Worm (Caenorhabditis elegans) whole organism, L3 larva: ENCODE data around the gene mec-15.

ENCODE experiments used
- elt-2 ChIP-seq: sonication (generic microtip); optimal IDR thresholded peaks from 2 replicates; lab custom pipeline; 2016; ENCODE audit warnings: missing genetic modification reagents, mild to moderate bottlenecking, missing genetic modification characterization, missing compliant biosample characterization
- lin-15B ChIP-seq: fragments of 150-350 bp; optimal IDR thresholded peaks from 2 replicates; lab custom pipeline; 2014; ENCODE audit warnings: missing biosample characterization, missing genetic modification characterization
- nhr-12 ChIP-seq: fragments of 150-350 bp; optimal IDR thresholded peaks from 2 replicates; lab custom pipeline; 2014; ENCODE audit warnings: missing biosample characterization, missing genetic modification characterization
- pqm-1 ChIP-seq: fragments of 150-350 bp; optimal IDR thresholded peaks from 2 replicates; lab custom pipeline; 2017; ENCODE audit warnings: missing biosample characterization, missing genetic modification characterization, inconsistent platforms
- unc-62 ChIP-seq: fragments of 150-350 bp; sonication (generic microtip); optimal IDR thresholded peaks from 4 replicates; lab custom pipeline; 2014; ENCODE audit warnings: missing biosample characterization, missing genetic modification reagents, missing genetic modification characterization
- ztf-11 ChIP-seq: fragments of 150-350 bp; optimal IDR thresholded peaks from 2 replicates; lab custom pipeline; 2014; ENCODE audit warnings: missing biosample characterization, missing genetic modification characterization
- ztf-4 ChIP-seq: fragments of 150-350 bp; optimal IDR thresholded peaks from 2 replicates; lab custom pipeline; 2014; ENCODE audit warnings: missing biosample characterization, missing genetic modification characterization

DNA sequence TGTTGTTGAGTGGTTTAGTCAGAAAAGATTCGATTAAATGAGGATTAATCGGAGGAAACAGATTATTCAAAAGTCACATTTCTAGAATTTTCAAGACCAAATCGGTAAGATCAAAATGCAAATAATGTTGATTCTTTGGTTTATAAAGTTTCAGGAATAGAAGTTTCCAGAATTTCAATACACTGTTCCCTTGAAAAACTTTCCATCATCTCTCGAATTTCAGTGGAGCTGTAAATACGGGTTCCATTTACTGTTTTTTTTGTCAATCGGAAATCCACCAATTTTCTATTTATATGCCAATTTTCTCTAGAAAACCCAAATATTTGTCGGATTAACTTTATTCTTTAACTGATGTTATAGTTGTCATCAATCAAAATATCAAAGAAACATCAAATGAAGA lies 43.6 kb upstream of the mec-15 start:
- TF ChIP-seq nhr-12 (tag; lab: Kevin White, UChicago) (no peak), unc-62 (GFP tag; lab: Kevin White, UChicago) (no peak), ztf-4 (no peak), ztf-11 (no peak), elt-2 (no peak), lin-15B (no peak), pqm-1 (no peak)
